Worm (Caenorhabditis elegans) whole organism, L1 larva: ENCODE data around the gene jkk-1.

ENCODE experiments used
- F16B12.6 ChIP-seq: fragments of 150-350 bp; optimal IDR thresholded peaks from 2 replicates; lab custom pipeline; 2014; ENCODE audit warnings: missing biosample characterization, missing genetic modification characterization
- alr-1 ChIP-seq: fragments of 200-800 bp; sonication (Bioruptor generic); optimal IDR thresholded peaks from 2 replicates; lab custom pipeline; 2018; ENCODE audit warnings: borderline replicate concordance, mild to moderate bottlenecking, missing genetic modification characterization, missing compliant biosample characterization
- ama-1 ChIP-seq: fragments of 150-350 bp; optimal IDR thresholded peaks from 2 replicates; lab custom pipeline; 2014
- ceh-88 ChIP-seq: fragments of 200-800 bp; sonication (Bioruptor generic); IDR thresholded peaks from 2 replicates; pipeline ENCODE4 v1.3.6; 2022; ENCODE audit warnings: missing genetic modification characterization, missing compliant biosample characterization
- ceh-90 ChIP-seq: sonication (generic microtip); optimal IDR thresholded peaks from 2 replicates; lab custom pipeline; 2016; ENCODE audit warnings: missing genetic modification characterization, missing compliant biosample characterization
- ces-1 ChIP-seq: fragments of 150-350 bp; optimal IDR thresholded peaks from 2 replicates; lab custom pipeline; 2014; ENCODE audit warnings: missing biosample characterization, missing genetic modification reagents, missing genetic modification characterization
- dsc-1 ChIP-seq: sonication (generic microtip); optimal IDR thresholded peaks from 2 replicates; lab custom pipeline; 2016; ENCODE audit warnings: mild to moderate bottlenecking, missing genetic modification characterization, missing compliant biosample characterization
- efl-1 ChIP-seq, 4 experiments: fragments of 150-350 bp; optimal IDR thresholded peaks in 3 of 4; peaks in 1 of 4; 1 replicate in 1 of 4; 2 replicates in 3 of 4; lab custom pipeline; 2014; ENCODE audit warnings: missing biosample characterization in 2 of 4, missing genetic modification characterization in 2 of 4, missing genetic modification reagents in 2 of 4
- egl-13 ChIP-seq: sonication (generic microtip); optimal IDR thresholded peaks from 2 replicates; lab custom pipeline; 2016; ENCODE audit warnings: missing genotype, missing genetic modification reagents, missing genetic modification characterization, missing compliant biosample characterization
- elt-2 ChIP-seq: sonication (generic microtip); optimal IDR thresholded peaks from 2 replicates; lab custom pipeline; 2016; ENCODE audit warnings: missing genetic modification characterization, mild to moderate bottlenecking, inconsistent platforms, missing compliant biosample characterization, missing genetic modification reagents
- grh-1 ChIP-seq: fragments of 200-800 bp; sonication (Bioruptor generic); IDR thresholded peaks from 2 replicates; pipeline ENCODE4 v1.3.6; 2022; ENCODE audit warnings: missing genetic modification reagents, missing genetic modification characterization, missing compliant biosample characterization
- hlh-17 ChIP-seq: fragments of 200-800 bp; sonication (Bioruptor generic); optimal IDR thresholded peaks from 2 replicates; lab custom pipeline; 2018; ENCODE audit warnings: missing genetic modification characterization, mild to moderate bottlenecking, missing compliant biosample characterization, moderate library complexity, borderline replicate concordance
- hlh-4 ChIP-seq: sonication (generic microtip); optimal IDR thresholded peaks from 2 replicates; lab custom pipeline; 2016; ENCODE audit warnings: mild to moderate bottlenecking, missing genetic modification characterization, missing compliant biosample characterization
- irx-1 ChIP-seq: sonication (generic microtip); optimal IDR thresholded peaks from 2 replicates; lab custom pipeline; 2016; ENCODE audit warnings: missing genetic modification characterization, missing compliant biosample characterization
- isw-1 ChIP-seq: fragments of 200-800 bp; sonication (Bioruptor generic); IDR thresholded peaks from 2 replicates; pipeline ENCODE4 v1.3.6; 2022; ENCODE audit warnings: missing genetic modification characterization, missing compliant biosample characterization
- lin-15B ChIP-seq: fragments of 150-350 bp; sonication (generic microtip); optimal IDR thresholded peaks from 3 replicates; lab custom pipeline; 2014; ENCODE audit warnings: missing biosample characterization, missing genetic modification characterization
- lin-35 ChIP-seq, 2 experiments: fragments of 150-350 bp; optimal IDR thresholded peaks; 2 replicates each; lab custom pipeline; 2014; ENCODE audit warnings: missing biosample characterization in 2 of 2, missing genetic modification characterization in 2 of 2, missing genetic modification reagents in 2 of 2
- lsy-2 ChIP-seq, 2 experiments: fragments of 150-350 bp; optimal IDR thresholded peaks; 2 replicates each; lab custom pipeline; 2014; ENCODE audit warnings: missing biosample characterization in 2 of 2, missing genetic modification characterization in 2 of 2
- mab-9 ChIP-seq: fragments of 200-800 bp; sonication (Bioruptor generic); IDR thresholded peaks from 2 replicates; pipeline ENCODE4 v1.3.6; 2022; ENCODE audit warnings: missing genetic modification reagents, missing genetic modification characterization, missing compliant biosample characterization
- mdl-1 ChIP-seq, 2 experiments: fragments of 150-350 bp; optimal IDR thresholded peaks; 2 replicates each; lab custom pipeline; 2014 to 2017; ENCODE audit warnings: missing biosample characterization in 2 of 2, missing genetic modification characterization in 2 of 2, inconsistent platforms in 1 of 2
- nhr-19 ChIP-seq: fragments of 200-800 bp; sonication (Bioruptor generic); conservative IDR thresholded peaks from 2 replicates; pipeline ENCODE4 v1.3.6; 2022; ENCODE audit warnings: missing genetic modification characterization, missing compliant biosample characterization
- nhr-20 ChIP-seq: sonication (generic microtip); optimal IDR thresholded peaks from 2 replicates; lab custom pipeline; 2016; ENCODE audit warnings: mild to moderate bottlenecking, missing genetic modification characterization, missing compliant biosample characterization
- nhr-237 ChIP-seq: fragments of 150-350 bp; optimal IDR thresholded peaks from 2 replicates; lab custom pipeline; 2014; ENCODE audit warnings: missing biosample characterization, missing genetic modification characterization
- nhr-71 ChIP-seq: sonication (generic microtip); optimal IDR thresholded peaks from 2 replicates; lab custom pipeline; 2016; ENCODE audit warnings: mild to moderate bottlenecking, missing genetic modification characterization, moderate library complexity, missing compliant biosample characterization
- nhr-77 ChIP-seq: fragments of 150-350 bp; optimal IDR thresholded peaks from 2 replicates; lab custom pipeline; 2014; ENCODE audit warnings: missing biosample characterization, missing genetic modification characterization
- pag-3 ChIP-seq: sonication (generic microtip); optimal IDR thresholded peaks from 2 replicates; lab custom pipeline; 2017; ENCODE audit warnings: missing genetic modification characterization, mild to moderate bottlenecking, missing compliant biosample characterization, antibody characterized with exemption, borderline replicate concordance; ENCODE audit not compliant: insufficient read depth
- skn-1 ChIP-seq: fragments of 150-350 bp; optimal IDR thresholded peaks from 2 replicates; lab custom pipeline; 2014; ENCODE audit warnings: missing biosample characterization, missing genetic modification characterization
- snpc-4 ChIP-seq: fragments of 150-350 bp; optimal IDR thresholded peaks from 2 replicates; lab custom pipeline; 2014; ENCODE audit warnings: missing biosample characterization, missing genetic modification characterization
- snu-23 ChIP-seq: sonication (generic microtip); optimal IDR thresholded peaks from 2 replicates; lab custom pipeline; 2016; ENCODE audit warnings: missing genetic modification characterization, missing compliant biosample characterization
- sox-4 ChIP-seq: sonication (generic microtip); optimal IDR thresholded peaks from 2 replicates; lab custom pipeline; 2016; ENCODE audit warnings: missing genetic modification characterization, missing compliant biosample characterization
- sptf-1 ChIP-seq: fragments of 150-350 bp; optimal IDR thresholded peaks from 2 replicates; lab custom pipeline; 2014; ENCODE audit warnings: missing biosample characterization, missing genetic modification characterization
- sup-37 ChIP-seq: fragments of 200-800 bp; sonication (Bioruptor generic); optimal IDR thresholded peaks from 2 replicates; lab custom pipeline; 2018; ENCODE audit warnings: mild to moderate bottlenecking, missing genetic modification characterization, missing compliant biosample characterization
- swsn-7 ChIP-seq: sonication (generic microtip); optimal IDR thresholded peaks from 2 replicates; lab custom pipeline; 2016; ENCODE audit warnings: missing genetic modification characterization, missing compliant biosample characterization
- tlp-1 ChIP-seq: fragments of 150-350 bp; optimal IDR thresholded peaks from 2 replicates; lab custom pipeline; 2014; ENCODE audit warnings: missing biosample characterization, missing genetic modification characterization
- unc-86 ChIP-seq: sonication (generic microtip); optimal IDR thresholded peaks from 2 replicates; lab custom pipeline; 2016; ENCODE audit warnings: missing genetic modification characterization, missing compliant biosample characterization
- zag-1 ChIP-seq: fragments of 150-350 bp; optimal IDR thresholded peaks from 2 replicates; lab custom pipeline; 2014; ENCODE audit warnings: missing biosample characterization, missing genetic modification characterization

The jkk-1 gene

ce11 chrX:5370605-5371004 lies 2.3 kb downstream of the jkk-1 start:
- TF ChIP-seq unc-86 (tag; lab: Kevin White, UChicago) (no peak), dsc-1 (tag; lab: Kevin White, UChicago) (peak; percentile 77), swsn-7 (tag; lab: Kevin White, UChicago) (no peak), egl-13 (tag; lab: Kevin White, UChicago) (peak; percentile 58), efl-1 (optimal IDR thresholded peaks at IDR 0.05; lab: Kevin White, UChicago) (no peak), efl-1 (GFP tag; optimal IDR thresholded peaks at IDR 0.05 in 1 of 2; lab: Kevin White, UChicago) (peak in 1 of 2 experiments; percentile 53)

- no peak for TF ChIP-seq nhr-77 (tag; lab: Kevin White, UChicago)
- TF ChIP-seq grh-1 (GFP tag; lab: Robert Waterston, UW), result no peak
Measured at ce11 chrX:5372638-5373037, 4.4 kb downstream of the jkk-1 start, which contains the start of gene F35C8.8. F35C8.8 (minus strand) TSS chrX:5372639.

ce11 chrX:5373597-5373996 lies 5.3 kb downstream of the jkk-1 start:
- TF ChIP-seq sptf-1 (tag; lab: Kevin White, UChicago) (no peak), lsy-2 (tag; optimal IDR thresholded peaks at IDR 0.05; lab: Kevin White, UChicago) (no peak), ama-1 (lab: Kevin White, UChicago) (no peak), F16B12.6 (tag; lab: Kevin White, UChicago) (no peak), ces-1 (GFP tag; lab: Kevin White, UChicago) (no peak), mdl-1 (tag; optimal IDR thresholded peaks at IDR 0.05; lab: Kevin White, UChicago) (no peak), sox-4 (no peak), skn-1 (tag; lab: Kevin White, UChicago) (no peak), snpc-4 (tag; lab: Kevin White, UChicago) (no peak), hlh-4 (tag; lab: Kevin White, UChicago) (no peak), ceh-90 (tag; lab: Kevin White, UChicago) (no peak), zag-1 (tag; lab: Kevin White, UChicago) (no peak), nhr-71 (no peak), sup-37 (GFP tag; lab: Kevin White, UChicago) (no peak), pag-3 (tag; lab: Kevin White, UChicago) (no peak), lin-35 (GFP tag; optimal IDR thresholded peaks at IDR 0.05; lab: Kevin White, UChicago) (no peak), swsn-7 (tag; lab: Kevin White, UChicago) (no peak), hlh-17 (GFP tag; lab: Kevin White, UChicago) (no peak)

- TF ChIP-seq nhr-237 (tag; lab: Kevin White, UChicago), result no peak
- TF ChIP-seq nhr-20, result no peak
- TF ChIP-seq ceh-88 (GFP tag; lab: Robert Waterston, UW), result no peak
- no peak for TF ChIP-seq ces-1 (GFP tag; lab: Kevin White, UChicago)
- no peak for TF ChIP-seq irx-1 (tag; lab: Kevin White, UChicago)
- TF ChIP-seq elt-2, result peak; percentile 42
- no peak for TF ChIP-seq snu-23 (GFP tag; lab: Kevin White, UChicago)
- no peak for TF ChIP-seq isw-1
Measured at ce11 chrX:5374742-5375141, 6.5 kb downstream of the jkk-1 start, which contains the start of gene sek-4. sek-4 (plus strand) TSS chrX:5375059.

ce11 chrX:5377307-5377706 lies 9.0 kb downstream of the jkk-1 start, which contains the start of gene sek-5:
sek-5 (plus strand) TSS chrX:5377607.
- no peak for TF ChIP-seq lsy-2 (tag; optimal IDR thresholded peaks at IDR 0.05; lab: Kevin White, UChicago)

ce11 chrX:5382778-5383177 lies 14.5 kb downstream of the jkk-1 start:
- no peak for TF ChIP-seq nhr-19 (GFP tag; lab: Robert Waterston, UW)
- peak; percentile 84 for TF ChIP-seq dsc-1 (tag; lab: Kevin White, UChicago)
- TF ChIP-seq tlp-1 (tag; lab: Kevin White, UChicago), result no peak
- no peak for TF ChIP-seq alr-1 (tag; lab: Kevin White, UChicago)
- no peak for TF ChIP-seq mab-9 (GFP tag; lab: Robert Waterston, UW)
- no peak for TF ChIP-seq lin-15B (tag; lab: Kevin White, UChicago)
